Fruit fly (Drosophila melanogaster) whole organism, embryonic: ENCODE measurements around the gene CG10674.

ENCODE experiments used
- Antp ChIP-seq: fragments of 200-800 bp; sonication (Bioruptor generic); optimal IDR thresholded peaks from 3 replicates; lab custom pipeline; 2016; ENCODE audit warnings: missing biosample characterization, missing genetic modification characterization
- Asciz ChIP-seq: fragments of 200-800 bp; sonication (Bioruptor generic); optimal IDR thresholded peaks from 2 replicates; lab custom pipeline; 2017; ENCODE audit warnings: missing biosample characterization, mild to moderate bottlenecking, missing genetic modification characterization, missing genetic modification reagents
- CG10209 ChIP-seq: fragments of 200-800 bp; sonication (Bioruptor generic); optimal IDR thresholded peaks from 3 replicates; lab custom pipeline; 2017; ENCODE audit warnings: missing biosample characterization, mild to moderate bottlenecking, missing genetic modification characterization, missing genetic modification reagents
- CG10979 ChIP-seq: fragments of 200-800 bp; sonication (Bioruptor generic); optimal IDR thresholded peaks from 2 replicates; lab custom pipeline; 2018; ENCODE audit warnings: missing biosample characterization, mild to moderate bottlenecking, missing genetic modification characterization, moderate library complexity
- CG11695 ChIP-seq: fragments of 200-800 bp; sonication (Bioruptor generic); IDR thresholded peaks from 3 replicates; pipeline ENCODE4 v1.3.6; 2022; ENCODE audit warnings: missing biosample characterization, missing genetic modification characterization
- CG12071 ChIP-seq: fragments of 200-800 bp; sonication (Bioruptor generic); optimal IDR thresholded peaks from 3 replicates; lab custom pipeline; 2018; ENCODE audit warnings: missing biosample characterization, mild to moderate bottlenecking, missing genetic modification characterization
- CG12155 ChIP-seq: fragments of 200-800 bp; sonication (Bioruptor generic); optimal IDR thresholded peaks from 3 replicates; lab custom pipeline; 2016; ENCODE audit warnings: missing biosample characterization, missing genetic modification characterization
- CG13287 ChIP-seq: fragments of 200-800 bp; sonication (Bioruptor generic); IDR thresholded peaks from 2 replicates; pipeline ENCODE4 v1.3.6; 2022; ENCODE audit warnings: missing biosample characterization, missing genetic modification characterization; ENCODE audit not compliant: partially characterized antibody
- CG1529 ChIP-seq: fragments of 200-800 bp; sonication (Bioruptor generic); optimal IDR thresholded peaks from 3 replicates; lab custom pipeline; 2018; ENCODE audit warnings: missing biosample characterization, missing genetic modification characterization
- CG17328 ChIP-seq: fragments of 200-800 bp; sonication (Bioruptor generic); IDR thresholded peaks from 2 replicates; pipeline ENCODE4 v1.3.6; 2022; ENCODE audit warnings: missing biosample characterization, missing genetic modification characterization
- CG1792 ChIP-seq: fragments of 200-800 bp; sonication (Bioruptor generic); optimal IDR thresholded peaks from 2 replicates; lab custom pipeline; 2016; ENCODE audit warnings: missing biosample characterization, missing genetic modification characterization
- CG2889 ChIP-seq: fragments of 200-800 bp; sonication (Bioruptor generic); IDR thresholded peaks from 3 replicates; pipeline ENCODE4 v1.3.6; 2022; ENCODE audit warnings: missing biosample characterization, missing genetic modification characterization
- CG32532 ChIP-seq: fragments of 200-800 bp; sonication (Bioruptor generic); IDR thresholded peaks from 2 replicates; pipeline ENCODE4 v1.3.6; 2022; ENCODE audit warnings: missing biosample characterization, missing genetic modification characterization
- CG33213 ChIP-seq: fragments of 200-800 bp; sonication (Bioruptor generic); optimal IDR thresholded peaks from 3 replicates; lab custom pipeline; 2016; ENCODE audit warnings: missing biosample characterization, missing genetic modification characterization
- CG3407 ChIP-seq: fragments of 200-800 bp; sonication (Bioruptor generic); optimal IDR thresholded peaks from 2 replicates; lab custom pipeline; 2018; ENCODE audit warnings: missing biosample characterization, mild to moderate bottlenecking, missing genetic modification characterization
- CG3847 ChIP-seq: fragments of 200-800 bp; sonication (Bioruptor generic); IDR thresholded peaks from 2 replicates; pipeline ENCODE4 v1.3.6; 2022; ENCODE audit warnings: missing biosample characterization, missing genetic modification characterization
- CG42726 ChIP-seq: fragments of 200-800 bp; sonication (Bioruptor generic); IDR thresholded peaks from 2 replicates; pipeline ENCODE4 v1.3.6; 2022; ENCODE audit warnings: missing biosample characterization, missing genetic modification characterization; ENCODE audit not compliant: partially characterized antibody
- CG4404 ChIP-seq: fragments of 200-800 bp; sonication (Bioruptor generic); IDR thresholded peaks from 2 replicates; pipeline ENCODE4 v1.3.6; 2022; ENCODE audit warnings: missing biosample characterization, missing genetic modification characterization
- CG4820 ChIP-seq: fragments of 200-800 bp; sonication (Bioruptor generic); optimal IDR thresholded peaks from 3 replicates; lab custom pipeline; 2016; ENCODE audit warnings: missing biosample characterization, missing genetic modification characterization
- CG6272 ChIP-seq: fragments of 200-800 bp; sonication (Bioruptor generic); IDR thresholded peaks from 2 replicates; pipeline ENCODE4 v1.3.6; 2022; ENCODE audit warnings: missing biosample characterization, missing genetic modification characterization
- CG7556 ChIP-seq: fragments of 200-800 bp; sonication (Bioruptor generic); optimal IDR thresholded peaks from 2 replicates; lab custom pipeline; 2017; ENCODE audit warnings: missing biosample characterization, mild to moderate bottlenecking, missing genetic modification characterization
- CG8388 ChIP-seq: fragments of 200-800 bp; sonication (Bioruptor generic); optimal IDR thresholded peaks from 2 replicates; lab custom pipeline; 2019; ENCODE audit warnings: missing biosample characterization, mild to moderate bottlenecking, missing genetic modification characterization, moderate library complexity
- CG8765 ChIP-seq: fragments of 200-800 bp; sonication (Bioruptor generic); IDR thresholded peaks from 2 replicates; pipeline ENCODE4 v1.3.6; 2022; ENCODE audit warnings: missing biosample characterization, missing genetic modification characterization
- CG9876 ChIP-seq: fragments of 200-800 bp; sonication (Bioruptor generic); optimal IDR thresholded peaks from 2 replicates; lab custom pipeline; 2016; ENCODE audit warnings: missing biosample characterization, missing genetic modification characterization
- D ChIP-seq, 2 experiments: fragments of 200-800 bp in 1 of 2; fragments of >200 bp in 1 of 2; sonication (Bioruptor generic) in 1 of 2; optimal IDR thresholded peaks; 2 replicates in 1 of 2; 3 replicates in 1 of 2; lab custom pipeline; 2017; ENCODE audit warnings: mild to moderate bottlenecking in 1 of 2, missing biosample characterization in 1 of 2, missing genetic modification characterization in 1 of 2, missing genetic modification reagents in 1 of 2
- Ets65A ChIP-seq: fragments of 200-800 bp; sonication (Bioruptor generic); peaks from one replicate; lab custom pipeline; 2016; ENCODE audit warnings: missing biosample characterization, missing genetic modification characterization
- Hey ChIP-seq: fragments of 200-800 bp; sonication (Bioruptor generic); optimal IDR thresholded peaks from 3 replicates; lab custom pipeline; 2018; ENCODE audit warnings: missing biosample characterization, mild to moderate bottlenecking, missing genetic modification characterization
- Kr ChIP-seq: fragments of 200-800 bp; sonication (Bioruptor generic); optimal IDR thresholded peaks from 2 replicates; lab custom pipeline; 2017; ENCODE audit warnings: missing biosample characterization, mild to moderate bottlenecking, missing genetic modification characterization
- Lpt ChIP-seq: fragments of >200 bp; optimal IDR thresholded peaks from 2 replicates; lab custom pipeline; 2018; ENCODE audit warnings: missing biosample characterization, missing genetic modification characterization
- MBD-R2 ChIP-seq: fragments of 200-800 bp; sonication (Bioruptor generic); IDR thresholded peaks from 2 replicates; pipeline ENCODE4 v1.3.6; 2022; ENCODE audit warnings: missing biosample characterization, missing genetic modification characterization
- MESR4 ChIP-seq: fragments of 200-800 bp; sonication (Bioruptor generic); optimal IDR thresholded peaks from 2 replicates; lab custom pipeline; 2018; ENCODE audit warnings: missing biosample characterization, mild to moderate bottlenecking, missing genetic modification characterization, moderate library complexity
- Myb ChIP-seq: fragments of 200-800 bp; sonication (Bioruptor generic); optimal IDR thresholded peaks from 2 replicates; lab custom pipeline; 2016; ENCODE audit warnings: missing biosample characterization, missing genetic modification characterization
- Trl ChIP-seq, 3 experiments: fragments of >200 bp in 2 of 3; fragments of 200-800 bp in 1 of 3; sonication (Bioruptor generic) in 1 of 3; optimal IDR thresholded peaks; 2 replicates in 1 of 3; 3 replicates in 2 of 3; lab custom pipeline; 2016 to 2017; ENCODE audit warnings: missing biosample characterization in 1 of 3, missing genetic modification characterization in 1 of 3
- Vsx1 ChIP-seq: fragments of 200-800 bp; sonication (Bioruptor generic); optimal IDR thresholded peaks from 2 replicates; lab custom pipeline; 2017; ENCODE audit warnings: missing biosample characterization, mild to moderate bottlenecking, missing genetic modification characterization, missing genetic modification reagents
- bab2 ChIP-seq: fragments of 200-800 bp; sonication (Bioruptor generic); optimal IDR thresholded peaks from 2 replicates; lab custom pipeline; 2016; ENCODE audit warnings: missing biosample characterization, missing genetic modification characterization
- bsh ChIP-seq, 2 experiments: fragments of 200-800 bp; sonication (Bioruptor generic); optimal IDR thresholded peaks; 2 replicates each; lab custom pipeline; 2017 to 2018; ENCODE audit warnings: mild to moderate bottlenecking in 2 of 2, missing biosample characterization in 2 of 2, missing genetic modification characterization in 2 of 2, moderate library complexity in 1 of 2
- chif ChIP-seq, 2 experiments: fragments of 200-800 bp; sonication (Bioruptor generic); optimal IDR thresholded peaks; 3 replicates each; lab custom pipeline; 2016; ENCODE audit warnings: missing biosample characterization in 2 of 2, missing genetic modification characterization in 2 of 2
- exex ChIP-seq: fragments of 200-800 bp; sonication (Bioruptor generic); optimal IDR thresholded peaks from 4 replicates; lab custom pipeline; 2018; ENCODE audit warnings: missing biosample characterization, mild to moderate bottlenecking, missing genetic modification characterization, moderate library complexity
- fu2 ChIP-seq: fragments of 200-800 bp; sonication (Bioruptor generic); optimal IDR thresholded peaks from 2 replicates; lab custom pipeline; 2016; ENCODE audit warnings: missing biosample characterization, missing genetic modification characterization
- gcm2 ChIP-seq: fragments of 200-800 bp; sonication (Bioruptor generic); optimal IDR thresholded peaks from 2 replicates; lab custom pipeline; 2016; ENCODE audit warnings: missing biosample characterization, missing genetic modification characterization
- hth ChIP-seq: fragments of >200 bp; optimal IDR thresholded peaks from 2 replicates; lab custom pipeline; 2017; ENCODE audit warnings: inconsistent platforms
- klu ChIP-seq: fragments of 200-800 bp; sonication (Bioruptor generic); IDR thresholded peaks from 2 replicates; pipeline ENCODE4 v1.3.6; 2022; ENCODE audit warnings: missing biosample characterization, missing genetic modification characterization
- pros ChIP-seq: fragments of 200-800 bp; sonication (Bioruptor generic); optimal IDR thresholded peaks from 3 replicates; lab custom pipeline; 2019; ENCODE audit warnings: missing biosample characterization, mild to moderate bottlenecking, missing genetic modification characterization, moderate library complexity
- schlank ChIP-seq: fragments of 200-800 bp; sonication (Bioruptor generic); optimal IDR thresholded peaks from 2 replicates; lab custom pipeline; 2018; ENCODE audit warnings: missing biosample characterization, mild to moderate bottlenecking, missing genetic modification characterization
- sna ChIP-seq: fragments of 200-800 bp; sonication (Bioruptor generic); IDR thresholded peaks from 2 replicates; pipeline ENCODE4 v1.3.6; 2022; ENCODE audit warnings: missing biosample characterization, missing genetic modification characterization; ENCODE audit not compliant: partially characterized antibody
- vvl ChIP-seq: fragments of 200-800 bp; sonication (Bioruptor generic); IDR thresholded peaks from 2 replicates; pipeline ENCODE4 v1.3.6; 2022; ENCODE audit warnings: missing biosample characterization, missing genetic modification characterization
- wor ChIP-seq: fragments of 200-800 bp; sonication (Bioruptor generic); IDR thresholded peaks from 2 replicates; pipeline ENCODE4 v1.3.6; 2022; ENCODE audit warnings: missing biosample characterization, missing genetic modification characterization

The CG10674 gene

dm6 chr3L:5172470-5172869 is 36.4 kb upstream of the CG10674 start:
- TF ChIP-seq Ets65A (GFP tag; lab: Kevin White, UChicago) (peak; percentile 23), CG12071 (GFP tag; lab: Kevin White, UChicago) (no peak), pros (GFP tag; lab: Kevin White, UChicago) (no peak)

- TF ChIP-seq Myb, result peak; percentile 57
- TF ChIP-seq CG11695, result peak; percentile 69; the same call in 2 of the 3 replicates
- peak; percentile 63 for TF ChIP-seq CG33213 (GFP tag; lab: Kevin White, UChicago)
- no peak for TF ChIP-seq Kr (GFP tag; lab: Kevin White, UChicago)
- TF ChIP-seq D (optimal IDR thresholded peaks at IDR 0.05; lab: Kevin White, UChicago), result no peak
- TF ChIP-seq D (GFP tag; optimal IDR thresholded peaks at IDR 0.05; lab: Kevin White, UChicago), result peak; percentile 46
- peak; percentile 44; the same call in 1 of the 2 replicates for TF ChIP-seq klu (GFP tag; lab: Robert Waterston, UW)
- no peak; the same call in 2 of the 3 replicates for TF ChIP-seq CG2889 (GFP tag; lab: Robert Waterston, UW)
- peak; percentile 54; the same call in 1 of the 2 replicates for TF ChIP-seq CG8765 (GFP tag; lab: Robert Waterston, UW)
- TF ChIP-seq schlank (tag; lab: Kevin White, UChicago), result peak; percentile 54
- peak; percentile 73 for TF ChIP-seq CG8388
- TF ChIP-seq CG1529 (GFP tag; lab: Kevin White, UChicago), result peak; percentile 32
- TF ChIP-seq CG10209 (GFP tag; lab: Kevin White, UChicago), result peak; percentile 59
- TF ChIP-seq exex (tag; lab: Kevin White, UChicago), result peak; percentile 52
- peak; percentile 73 for TF ChIP-seq CG4820 (GFP tag; lab: Kevin White, UChicago)
- peak; percentile 67; the same call in 1 of the 2 replicates for TF ChIP-seq CG3847 (GFP tag; lab: Robert Waterston, UW)
- no peak for TF ChIP-seq Vsx1 (GFP tag; lab: Kevin White, UChicago)
- no peak; the same call in 1 of the 2 replicates for TF ChIP-seq vvl (GFP tag; lab: Robert Waterston, UW)
- peak; percentile 58 for TF ChIP-seq wor (GFP tag; lab: Robert Waterston, UW)
- TF ChIP-seq gcm2, result peak; percentile 21
- TF ChIP-seq CG6272 (GFP tag; lab: Robert Waterston, UW), result peak; percentile 63; the same call in 1 of the 2 replicates
- peak; percentile 55 to 69 for TF ChIP-seq chif (GFP tag; optimal IDR thresholded peaks at IDR 0.05; lab: Kevin White, UChicago)
- peak; percentile 69 for TF ChIP-seq bab2 (GFP tag; lab: Kevin White, UChicago)
- TF ChIP-seq sna (GFP tag; lab: Robert Waterston, UW), result no peak
- TF ChIP-seq Asciz (GFP tag; lab: Kevin White, UChicago), result peak; percentile 58
- TF ChIP-seq CG4404, result no peak
- peak in 1 of 2 experiments; percentile 80 for TF ChIP-seq bsh (GFP tag; optimal IDR thresholded peaks at IDR 0.05; lab: Kevin White, UChicago)
- TF ChIP-seq fu2 (GFP tag; lab: Kevin White, UChicago), result peak; percentile 67
- TF ChIP-seq hth (lab: Kevin White, UChicago), result no peak
- peak; percentile 88 for TF ChIP-seq CG32532 (GFP tag; lab: Robert Waterston, UW)
- no peak for TF ChIP-seq CG13287 (GFP tag; lab: Robert Waterston, UW)
- TF ChIP-seq CG1792 (GFP tag; lab: Kevin White, UChicago), result peak; percentile 35
- no peak for TF ChIP-seq Lpt (GFP tag; lab: Kevin White, UChicago)
- TF ChIP-seq CG12155, result peak; percentile 59
- TF ChIP-seq MESR4, result no peak
- TF ChIP-seq CG10979 (tag; lab: Kevin White, UChicago), result peak; percentile 66
- peak; percentile 2 for TF ChIP-seq Hey (tag; lab: Kevin White, UChicago)
- TF ChIP-seq Trl (optimal IDR thresholded peaks at IDR 0.05; lab: Kevin White, UChicago), result no peak
- TF ChIP-seq Trl (GFP tag; optimal IDR thresholded peaks at IDR 0.05; lab: Kevin White, UChicago), result peak; percentile 71
- peak; percentile 75 for TF ChIP-seq Antp (GFP tag; lab: Kevin White, UChicago)
- TF ChIP-seq CG42726, result peak; percentile 51; the same call in 1 of the 2 replicates
- TF ChIP-seq CG3407 (GFP tag; lab: Kevin White, UChicago), result peak; percentile 61
- peak; percentile 66 for TF ChIP-seq MBD-R2
- peak; percentile 78 for TF ChIP-seq CG17328 (GFP tag; lab: Robert Waterston, UW)
- peak; percentile 88 for TF ChIP-seq CG7556 (GFP tag; lab: Kevin White, UChicago)
- peak; percentile 35 for TF ChIP-seq CG9876 (GFP tag; lab: Kevin White, UChicago)
Observed at dm6 chr3L:5154917-5155613, 19.0 kb upstream of the CG10674 start.
